Fruit fly (Drosophila melanogaster): Measurements from ENCODE around the gene CG12679.

Gene CG12679

dm6 chrX:20394066-20394913 lies 18.0 kb upstream of the CG12679 start, which contains the start of gene HERC2 (continued):
- TF ChIP-seq Hr51 (GFP tag; optimal IDR thresholded peaks at IDR 0.05) = no peak
- TF ChIP-seq CG12299 (tag; optimal IDR thresholded peaks at IDR 0.05) = no peak
- TF ChIP-seq CG14014 (GFP tag; IDR thresholded peaks at IDR 0.05) = 0 out of 2 replicates have a peak, but pooled peaks have one; percentile 24
- peak; percentile 79 for TF ChIP-seq Dll (GFP tag; IDR thresholded peaks at IDR 0.05; ENCODE audit: partially characterized antibody)
- TF ChIP-seq CG1602 (GFP tag; optimal IDR thresholded peaks at IDR 0.05) = peak; percentile 14
- TF ChIP-seq CG18011 (GFP tag; optimal IDR thresholded peaks at IDR 0.05) = peak; percentile 36
- 0 out of 3 replicates have a peak, but pooled peaks have one; percentile 10 for TF ChIP-seq C15 (GFP tag; IDR thresholded peaks at IDR 0.05)
- no peak for TF ChIP-seq CG7839 (tag; optimal IDR thresholded peaks at IDR 0.05)
- TF ChIP-seq CG7786 (GFP tag; optimal IDR thresholded peaks at IDR 0.05) = peak; percentile 67
- TF ChIP-seq Oli (tag; optimal IDR thresholded peaks at IDR 0.05) = peak; percentile 15
- peak; percentile 22 for TF ChIP-seq NfI (GFP tag; optimal IDR thresholded peaks at IDR 0.05)
- TF ChIP-seq E2f1 (GFP tag; IDR thresholded peaks at IDR 0.05) = peak; percentile 31; the same call in 1 of the 2 replicates
- TF ChIP-seq ken (GFP tag; IDR thresholded peaks at IDR 0.05) = no peak
- TF ChIP-seq da (GFP tag; optimal IDR thresholded peaks at IDR 0.05) = no peak
- TF ChIP-seq CG10431 (GFP tag; optimal IDR thresholded peaks at IDR 0.05) = no peak
- no peak for TF ChIP-seq CG6683 (GFP tag; optimal IDR thresholded peaks at IDR 0.05)
- no peak for TF ChIP-seq D19B (GFP tag; optimal IDR thresholded peaks at IDR 0.05)
- TF ChIP-seq caup (GFP tag; optimal IDR thresholded peaks at IDR 0.05; ENCODE audit: severe bottlenecking) = no peak
- TF ChIP-seq ERR (GFP tag; optimal IDR thresholded peaks at IDR 0.05) = peak; percentile 14
- TF ChIP-seq gem (tag; optimal IDR thresholded peaks at IDR 0.05) = no peak
- TF ChIP-seq CG30431 (GFP tag; optimal IDR thresholded peaks at IDR 0.05) = peak; percentile 0
- TF ChIP-seq BtbVII (GFP tag; optimal IDR thresholded peaks at IDR 0.05) = no peak
- no peak for TF ChIP-seq CG7987 (GFP tag; optimal IDR thresholded peaks at IDR 0.05)
- peak; percentile 7 for TF ChIP-seq Meics (GFP tag; optimal IDR thresholded peaks at IDR 0.05)
- TF ChIP-seq chn (GFP tag; optimal IDR thresholded peaks at IDR 0.05) = peak; percentile 58
- peak; percentile 59 for TF ChIP-seq al (GFP tag; IDR thresholded peaks at IDR 0.05)
- TF ChIP-seq CG8478 (optimal IDR thresholded peaks at IDR 0.05) = no peak
- TF ChIP-seq Asciz (GFP tag; optimal IDR thresholded peaks at IDR 0.05) = no peak
- TF ChIP-seq schlank (tag; optimal IDR thresholded peaks at IDR 0.05) = no peak
- no peak for TF ChIP-seq NC2β (GFP tag; optimal IDR thresholded peaks at IDR 0.05)
- TF ChIP-seq CG18619 (GFP tag; optimal IDR thresholded peaks at IDR 0.05) = no peak
- TF ChIP-seq ase (GFP tag; IDR thresholded peaks at IDR 0.05) = 0 out of 3 replicates have a peak, but pooled peaks have one; percentile 29
- no peak for TF ChIP-seq pros (GFP tag; optimal IDR thresholded peaks at IDR 0.05)
- peak; percentile 56 for TF ChIP-seq bcd (GFP tag; optimal IDR thresholded peaks at IDR 0.05)
- no peak for TF ChIP-seq grn (GFP tag; optimal IDR thresholded peaks at IDR 0.05)
- TF ChIP-seq CG12071 (GFP tag; optimal IDR thresholded peaks at IDR 0.05) = no peak
- TF ChIP-seq ro (GFP tag; IDR thresholded peaks at IDR 0.05) = no peak
- TF ChIP-seq Hmr (GFP tag; optimal IDR thresholded peaks at IDR 0.05) = peak; percentile 46
- no peak for TF ChIP-seq CG4282 (GFP tag; optimal IDR thresholded peaks at IDR 0.05)
- peak; percentile 51 for TF ChIP-seq CG9817 (tag; optimal IDR thresholded peaks at IDR 0.05)
- no peak for TF ChIP-seq insv (GFP tag; optimal IDR thresholded peaks at IDR 0.05)
- no peak for TF ChIP-seq sug (tag; optimal IDR thresholded peaks at IDR 0.05)
- TF ChIP-seq sob (GFP tag; IDR thresholded peaks at IDR 0.05) = peak; percentile 63; the same call in 1 of the 2 replicates
- TF ChIP-seq CG11723 (GFP tag; optimal IDR thresholded peaks at IDR 0.05) = no peak
- TF ChIP-seq oc (tag; optimal IDR thresholded peaks at IDR 0.05) = peak; percentile 70
- TF ChIP-seq yki (optimal IDR thresholded peaks at IDR 0.05) = no peak
- no peak for TF ChIP-seq Lhr (GFP tag; optimal IDR thresholded peaks at IDR 0.05)
- TF ChIP-seq CG5245 (GFP tag; optimal IDR thresholded peaks at IDR 0.05) = no peak
- no peak for TF ChIP-seq B-H1 (GFP tag; IDR thresholded peaks at IDR 0.05)
